Fruit fly (Drosophila melanogaster) whole organism, embryonic: Measurements from ENCODE around the gene Dup99B.
A peak's percentile ranks its signal among the peaks of the same experiment; 100 is the strongest.

ENCODE experiments used
- ATbp ChIP-seq: fragments of 200-800 bp; sonication (Bioruptor generic); optimal IDR thresholded peaks from 2 replicates; lab custom pipeline; 2017; ENCODE audit warnings: missing biosample characterization, mild to moderate bottlenecking, missing genetic modification characterization, missing genetic modification reagents
- Ada2b ChIP-seq: fragments of 200-800 bp; sonication (Bioruptor generic); IDR thresholded peaks from 2 replicates; pipeline ENCODE4 v1.3.6; 2022; ENCODE audit warnings: missing biosample characterization, missing genetic modification characterization
- Atf3 ChIP-seq: fragments of 200-800 bp; sonication (Bioruptor generic); optimal IDR thresholded peaks from 3 replicates; lab custom pipeline; 2016; ENCODE audit warnings: missing biosample characterization, missing genetic modification characterization
- BEAF-32 ChIP-seq: fragments of 200-800 bp; sonication (Bioruptor generic); optimal IDR thresholded peaks from 3 replicates; lab custom pipeline; 2017; ENCODE audit warnings: missing biosample characterization, missing genetic modification characterization, mild to moderate bottlenecking, moderate library complexity, missing genetic modification reagents
- CG1024 ChIP-seq: fragments of 200-800 bp; sonication (Bioruptor generic); IDR thresholded peaks from 2 replicates; pipeline ENCODE4 v1.3.6; 2022; ENCODE audit warnings: missing biosample characterization, missing genetic modification characterization
- CG10431 ChIP-seq: fragments of 200-800 bp; sonication (Bioruptor generic); optimal IDR thresholded peaks from 3 replicates; lab custom pipeline; 2018; ENCODE audit warnings: missing biosample characterization, mild to moderate bottlenecking, missing genetic modification characterization
- CG11093 ChIP-seq: fragments of 200-800 bp; sonication (Bioruptor generic); IDR thresholded peaks from 3 replicates; pipeline ENCODE4 v1.3.6; 2022; ENCODE audit warnings: missing biosample characterization, missing genetic modification characterization
- CG11696 ChIP-seq: fragments of 200-800 bp; sonication (Bioruptor generic); IDR thresholded peaks from 2 replicates; pipeline ENCODE4 v1.3.6; 2022; ENCODE audit warnings: missing biosample characterization, missing genetic modification characterization
- CG12071 ChIP-seq: fragments of 200-800 bp; sonication (Bioruptor generic); optimal IDR thresholded peaks from 3 replicates; lab custom pipeline; 2018; ENCODE audit warnings: missing biosample characterization, mild to moderate bottlenecking, missing genetic modification characterization
- CG13287 ChIP-seq: fragments of 200-800 bp; sonication (Bioruptor generic); IDR thresholded peaks from 2 replicates; pipeline ENCODE4 v1.3.6; 2022; ENCODE audit warnings: missing biosample characterization, missing genetic modification characterization; ENCODE audit not compliant: partially characterized antibody
- CG13894 ChIP-seq: fragments of 200-800 bp; sonication (Bioruptor generic); optimal IDR thresholded peaks from 3 replicates; lab custom pipeline; 2018; ENCODE audit warnings: missing biosample characterization, mild to moderate bottlenecking, missing genetic modification characterization, moderate library complexity
- CG14050 ChIP-seq: fragments of 200-800 bp; sonication (Bioruptor generic); IDR thresholded peaks from 3 replicates; pipeline ENCODE4 v1.3.6; 2022; ENCODE audit warnings: missing biosample characterization, missing genetic modification characterization
- CG15011 ChIP-seq: fragments of 200-800 bp; sonication (Bioruptor generic); optimal IDR thresholded peaks from 3 replicates; lab custom pipeline; 2018; ENCODE audit warnings: missing biosample characterization, mild to moderate bottlenecking, missing genetic modification characterization
- CG15073 ChIP-seq: fragments of 200-800 bp; sonication (Bioruptor generic); optimal IDR thresholded peaks from 2 replicates; lab custom pipeline; 2016; ENCODE audit warnings: missing biosample characterization, missing genetic modification characterization
- CG15601 ChIP-seq: fragments of 200-800 bp; sonication (Bioruptor generic); optimal IDR thresholded peaks from 3 replicates; lab custom pipeline; 2019; ENCODE audit warnings: missing biosample characterization, mild to moderate bottlenecking, missing genetic modification characterization, moderate library complexity
- CG15696 ChIP-seq: fragments of 200-800 bp; sonication (Bioruptor generic); optimal IDR thresholded peaks from 2 replicates; lab custom pipeline; 2019; ENCODE audit warnings: missing biosample characterization, mild to moderate bottlenecking, missing genetic modification characterization, moderate library complexity
- CG17328 ChIP-seq: fragments of 200-800 bp; sonication (Bioruptor generic); IDR thresholded peaks from 2 replicates; pipeline ENCODE4 v1.3.6; 2022; ENCODE audit warnings: missing biosample characterization, missing genetic modification characterization
- CG17612 ChIP-seq: fragments of 200-800 bp; sonication (Bioruptor generic); IDR thresholded peaks from 2 replicates; pipeline ENCODE4 v1.3.6; 2022; ENCODE audit warnings: missing biosample characterization, missing genetic modification characterization
- CG17829 ChIP-seq: fragments of 200-800 bp; optimal IDR thresholded peaks from 2 replicates; lab custom pipeline; 2019; ENCODE audit warnings: missing biosample characterization, mild to moderate bottlenecking, missing genetic modification characterization, moderate library complexity
- CG18599 ChIP-seq: fragments of 200-800 bp; sonication (Bioruptor generic); optimal IDR thresholded peaks from 3 replicates; lab custom pipeline; 2017; ENCODE audit warnings: missing biosample characterization, missing genetic modification characterization, mild to moderate bottlenecking, moderate library complexity, missing genetic modification reagents
- CG33557 ChIP-seq: fragments of 200-800 bp; sonication (Bioruptor generic); optimal IDR thresholded peaks from 2 replicates; lab custom pipeline; 2019; ENCODE audit warnings: missing biosample characterization, mild to moderate bottlenecking, missing genetic modification characterization, moderate library complexity
- CG4328 ChIP-seq: fragments of 200-800 bp; sonication (Bioruptor generic); optimal IDR thresholded peaks from 3 replicates; lab custom pipeline; 2017; ENCODE audit warnings: missing biosample characterization, missing genetic modification reagents, missing genetic modification characterization
- CG6689 ChIP-seq: fragments of 200-800 bp; sonication (Bioruptor generic); IDR thresholded peaks from 2 replicates; pipeline ENCODE4 v1.3.6; 2022; ENCODE audit warnings: missing biosample characterization, missing genetic modification characterization
- CG7556 ChIP-seq: fragments of 200-800 bp; sonication (Bioruptor generic); optimal IDR thresholded peaks from 2 replicates; lab custom pipeline; 2017; ENCODE audit warnings: missing biosample characterization, mild to moderate bottlenecking, missing genetic modification characterization
- CG9215 ChIP-seq: fragments of 200-800 bp; sonication (Bioruptor generic); IDR thresholded peaks from 2 replicates; pipeline ENCODE4 v1.3.6; 2022; ENCODE audit warnings: missing biosample characterization, missing genetic modification characterization
- CkIIα-i1 ChIP-seq: fragments of 200-800 bp; sonication (Bioruptor generic); IDR thresholded peaks from 2 replicates; pipeline ENCODE4 v1.3.6; 2022; ENCODE audit warnings: missing biosample characterization, missing genetic modification characterization
- D19A ChIP-seq: fragments of 200-800 bp; optimal IDR thresholded peaks from 3 replicates; lab custom pipeline; 2019; ENCODE audit warnings: missing biosample characterization, mild to moderate bottlenecking, missing genetic modification characterization, moderate library complexity
- D19B ChIP-seq: fragments of 200-800 bp; sonication (Bioruptor generic); optimal IDR thresholded peaks from 2 replicates; lab custom pipeline; 2017; ENCODE audit warnings: missing biosample characterization, mild to moderate bottlenecking, missing genetic modification characterization
- Hand ChIP-seq: fragments of 200-800 bp; sonication (Bioruptor generic); optimal IDR thresholded peaks from 2 replicates; lab custom pipeline; 2017; ENCODE audit warnings: mild to moderate bottlenecking, missing biosample characterization, missing genetic modification reagents, missing genetic modification characterization
- Lim3 ChIP-seq: fragments of 200-800 bp; sonication (Bioruptor generic); IDR thresholded peaks from 2 replicates; pipeline ENCODE4 v1.3.6; 2022; ENCODE audit warnings: missing biosample characterization, missing genetic modification characterization
- MESR4 ChIP-seq: fragments of 200-800 bp; sonication (Bioruptor generic); optimal IDR thresholded peaks from 2 replicates; lab custom pipeline; 2018; ENCODE audit warnings: missing biosample characterization, mild to moderate bottlenecking, missing genetic modification characterization, moderate library complexity
- Med ChIP-seq: fragments of 200-800 bp; sonication (Bioruptor generic); peaks from one replicate; lab custom pipeline; 2016; ENCODE audit warnings: missing biosample characterization, missing genetic modification characterization, mild to moderate bottlenecking, inconsistent platforms, moderate library complexity
- Meics ChIP-seq: fragments of 200-800 bp; sonication (Bioruptor generic); optimal IDR thresholded peaks from 2 replicates; lab custom pipeline; 2017; ENCODE audit warnings: missing biosample characterization, mild to moderate bottlenecking, missing genetic modification characterization
- PHDP ChIP-seq: fragments of 200-800 bp; sonication (Bioruptor generic); optimal IDR thresholded peaks from 3 replicates; lab custom pipeline; 2018; ENCODE audit warnings: missing biosample characterization, mild to moderate bottlenecking, missing genetic modification characterization, moderate library complexity
- Spps ChIP-seq: fragments of 200-800 bp; sonication (Bioruptor generic); optimal IDR thresholded peaks from 2 replicates; lab custom pipeline; 2018; ENCODE audit warnings: missing biosample characterization, mild to moderate bottlenecking, missing genetic modification characterization
- Trl ChIP-seq, 3 experiments: fragments of >200 bp in 2 of 3; fragments of 200-800 bp in 1 of 3; sonication (Bioruptor generic) in 1 of 3; optimal IDR thresholded peaks; 2 replicates in 1 of 3; 3 replicates in 2 of 3; lab custom pipeline; 2016 to 2017; ENCODE audit warnings: missing biosample characterization in 1 of 3, missing genetic modification characterization in 1 of 3
- az2 ChIP-seq: fragments of 200-800 bp; sonication (Bioruptor generic); optimal IDR thresholded peaks from 3 replicates; lab custom pipeline; 2016; ENCODE audit warnings: missing biosample characterization, missing genetic modification characterization
- bab2 ChIP-seq: fragments of 200-800 bp; sonication (Bioruptor generic); optimal IDR thresholded peaks from 2 replicates; lab custom pipeline; 2016; ENCODE audit warnings: missing biosample characterization, missing genetic modification characterization
- dmrt11E ChIP-seq: fragments of 200-800 bp; sonication (Bioruptor generic); optimal IDR thresholded peaks from 3 replicates; lab custom pipeline; 2018; ENCODE audit warnings: missing biosample characterization, mild to moderate bottlenecking, missing genetic modification characterization, moderate library complexity
- dmrt99B ChIP-seq: fragments of 200-800 bp; sonication (Bioruptor generic); optimal IDR thresholded peaks from 2 replicates; lab custom pipeline; 2018; ENCODE audit warnings: missing biosample characterization, mild to moderate bottlenecking, missing genetic modification characterization, moderate library complexity
- her ChIP-seq: fragments of 200-800 bp; sonication (Bioruptor generic); optimal IDR thresholded peaks from 2 replicates; lab custom pipeline; 2016; ENCODE audit warnings: missing biosample characterization, missing genetic modification characterization
- mam ChIP-seq: fragments of 200-800 bp; sonication (Bioruptor generic); optimal IDR thresholded peaks from 3 replicates; lab custom pipeline; 2016; ENCODE audit warnings: missing biosample characterization, missing genetic modification characterization
- peb ChIP-seq: fragments of 200-800 bp; sonication (Bioruptor generic); IDR thresholded peaks from 2 replicates; pipeline ENCODE4 v1.3.6; 2022; ENCODE audit warnings: missing biosample characterization, missing genetic modification characterization
- pnt ChIP-seq: fragments of 200-800 bp; sonication (Bioruptor generic); optimal IDR thresholded peaks from 3 replicates; lab custom pipeline; 2016; ENCODE audit warnings: missing biosample characterization, missing genetic modification characterization
- psq ChIP-seq: fragments of 200-800 bp; sonication (Bioruptor generic); optimal IDR thresholded peaks from 2 replicates; lab custom pipeline; 2017; ENCODE audit warnings: missing biosample characterization, missing genetic modification characterization
- ranshi ChIP-seq: fragments of 200-800 bp; sonication (Bioruptor generic); IDR thresholded peaks from 2 replicates; pipeline ENCODE4 v1.3.6; 2022; ENCODE audit warnings: missing biosample characterization, missing genetic modification characterization
- sd ChIP-seq: fragments of 200-800 bp; sonication (Bioruptor generic); optimal IDR thresholded peaks from 3 replicates; lab custom pipeline; 2018; ENCODE audit warnings: missing biosample characterization, mild to moderate bottlenecking, missing genetic modification characterization, moderate library complexity
- sisA ChIP-seq: fragments of 200-800 bp; sonication (Bioruptor generic); IDR thresholded peaks from 2 replicates; pipeline ENCODE4 v1.3.6; 2022; ENCODE audit warnings: missing biosample characterization, missing genetic modification characterization
- stc ChIP-seq: fragments of 200-800 bp; sonication (Bioruptor generic); IDR thresholded peaks from 2 replicates; pipeline ENCODE4 v1.3.6; 2022; ENCODE audit warnings: missing biosample characterization, missing genetic modification characterization
- tin ChIP-seq: fragments of 200-800 bp; sonication (Bioruptor generic); optimal IDR thresholded peaks from 3 replicates; lab custom pipeline; 2016; ENCODE audit warnings: missing biosample characterization, missing genetic modification characterization
- z ChIP-seq: fragments of 200-800 bp; sonication (Bioruptor generic); IDR thresholded peaks from 3 replicates; pipeline ENCODE4 v1.3.6; 2022; ENCODE audit warnings: missing biosample characterization, missing genetic modification characterization

The Dup99B gene

dm6 chr3R:29699220-29699619 lies 16.0 kb downstream of the Dup99B start (continued):
- no peak for TF ChIP-seq psq (GFP tag; lab: Kevin White, UChicago)
- no peak for TF ChIP-seq CG4328 (GFP tag; lab: Kevin White, UChicago)
- no peak for TF ChIP-seq CG1024
- no peak for TF ChIP-seq CG33557
- peak; percentile 37 for TF ChIP-seq bab2 (GFP tag; lab: Kevin White, UChicago)
- no peak for TF ChIP-seq CG13894 (tag; lab: Kevin White, UChicago)
- TF ChIP-seq sd (tag; lab: Kevin White, UChicago), result no peak
- no peak for TF ChIP-seq D19B
- no peak for TF ChIP-seq CG15011 (GFP tag; lab: Kevin White, UChicago)
- TF ChIP-seq peb (GFP tag; lab: Robert Waterston, UW), result peak; percentile 51
- TF ChIP-seq CG6689 (GFP tag; lab: Robert Waterston, UW), result peak; percentile 69
- TF ChIP-seq sisA, result 0 out of 2 replicates have a peak, but pooled peaks have one; percentile 8
- no peak for TF ChIP-seq MESR4 (GFP tag; lab: Kevin White, UChicago)
- no peak for TF ChIP-seq CG18599 (GFP tag; lab: Kevin White, UChicago)
- TF ChIP-seq pnt (GFP tag; lab: Kevin White, UChicago), result peak; percentile 70
- TF ChIP-seq CG15696 (tag; lab: Kevin White, UChicago), result no peak
- no peak for TF ChIP-seq Hand (GFP tag; lab: Kevin White, UChicago)
- TF ChIP-seq CG14050 (GFP tag; lab: Robert Waterston, UW), result no peak
- no peak for TF ChIP-seq mam
- TF ChIP-seq CG15073 (GFP tag; lab: Kevin White, UChicago), result no peak
- peak; percentile 41; the same call in 1 of the 3 replicates for TF ChIP-seq CG11093 (GFP tag; lab: Robert Waterston, UW)
- TF ChIP-seq CG17328 (GFP tag; lab: Robert Waterston, UW), result peak; percentile 53
- TF ChIP-seq Lim3 (GFP tag; lab: Robert Waterston, UW), result no peak
- TF ChIP-seq D19A (tag; lab: Kevin White, UChicago), result peak; percentile 1
- TF ChIP-seq CG17612 (GFP tag; lab: Robert Waterston, UW), result no peak
- TF ChIP-seq stc (GFP tag; lab: Robert Waterston, UW), result peak; percentile 77
- no peak for TF ChIP-seq her (GFP tag; lab: Kevin White, UChicago)
- TF ChIP-seq CG10431, result no peak
- TF ChIP-seq dmrt11E, result peak; percentile 37
- TF ChIP-seq CG13287, result no peak
- TF ChIP-seq tin, result no peak
- no peak for TF ChIP-seq BEAF-32
- 0 out of 2 replicates have a peak, but pooled peaks have one; percentile 36 for TF ChIP-seq CG11696 (GFP tag; lab: Robert Waterston, UW)
- peak; percentile 62 for TF ChIP-seq dmrt99B
- TF ChIP-seq Ada2b, result no peak
- TF ChIP-seq ranshi (GFP tag; lab: Robert Waterston, UW), result peak; percentile 39; the same call in 1 of the 2 replicates
- TF ChIP-seq CG15601 (tag; lab: Kevin White, UChicago), result no peak
- TF ChIP-seq Spps (tag; lab: Kevin White, UChicago), result no peak
- peak; percentile 78 for TF ChIP-seq Med (GFP tag; lab: Kevin White, UChicago)
- TF ChIP-seq Trl (optimal IDR thresholded peaks at IDR 0.05; lab: Kevin White, UChicago), result no peak
- TF ChIP-seq Trl (GFP tag; optimal IDR thresholded peaks at IDR 0.05; lab: Kevin White, UChicago), result peak; percentile 51
- no peak for TF ChIP-seq PHDP (tag; lab: Kevin White, UChicago)
- no peak for TF ChIP-seq z (GFP tag; lab: Robert Waterston, UW)
- peak; percentile 46; the same call in 1 of the 2 replicates for TF ChIP-seq CG9215 (GFP tag; lab: Robert Waterston, UW)
- TF ChIP-seq ATbp (GFP tag; lab: Kevin White, UChicago), result peak; percentile 57
- no peak for TF ChIP-seq Atf3
- no peak for TF ChIP-seq CG12071
- TF ChIP-seq CG7556 (GFP tag; lab: Kevin White, UChicago), result peak; percentile 32
- no peak for TF ChIP-seq az2
- TF ChIP-seq CG17829 (tag; lab: Kevin White, UChicago), result peak; percentile 59
- TF ChIP-seq Meics (GFP tag; lab: Kevin White, UChicago), result no peak
- TF ChIP-seq CkIIα-i1 (GFP tag; lab: Robert Waterston, UW), result no peak
